Fruit fly (Drosophila melanogaster): ENCODE measurements around the gene CG13606.

The CG13606 gene

dm6 chr3R:24169362-24169761, 3.1 kb upstream of the CG13606 start, which contains the start of gene CG5510 (continued):
- TF ChIP-seq CG7745 (tag; optimal IDR thresholded peaks at IDR 0.05) (no peak), Atf3 (GFP tag; optimal IDR thresholded peaks at IDR 0.05) (peak; percentile 9), ssp (GFP tag; IDR thresholded peaks at IDR 0.05) (peak; percentile 24; the same call in 1 of the 2 replicates), CG15514 (GFP tag; optimal IDR thresholded peaks at IDR 0.05) (peak; percentile 88), HLH54F (GFP tag; optimal IDR thresholded peaks at IDR 0.05) (peak; percentile 58), CG31441 (GFP tag; IDR thresholded peaks at IDR 0.05) (peak; percentile 91), CG1792 (GFP tag; optimal IDR thresholded peaks at IDR 0.05) (peak; percentile 52), ATbp (GFP tag; optimal IDR thresholded peaks at IDR 0.05) (no peak), sim (GFP tag; IDR thresholded peaks at IDR 0.05) (no peak), CG7357 (GFP tag; IDR thresholded peaks at IDR 0.05) (0 out of 3 replicates have a peak, but pooled peaks have one; percentile 32), CG4617 (GFP tag; optimal IDR thresholded peaks at IDR 0.05; ENCODE audit: borderline replicate concordance) (peak; percentile 72), Gug (GFP tag; IDR thresholded peaks at IDR 0.05) (peak; percentile 64; the same call in 2 of the 4 replicates), Antp (GFP tag; optimal IDR thresholded peaks at IDR 0.05) (peak; percentile 65), CG9215 (GFP tag; IDR thresholded peaks at IDR 0.05) (peak; percentile 34; the same call in 1 of the 2 replicates), CG4328 (GFP tag; optimal IDR thresholded peaks at IDR 0.05) (no peak), CG3847 (GFP tag; IDR thresholded peaks at IDR 0.05) (peak; percentile 54), CG7987 (GFP tag; optimal IDR thresholded peaks at IDR 0.05) (peak; percentile 48), Ptx1 (GFP tag; IDR thresholded peaks at IDR 0.05) (peak; percentile 48; the same call in 1 of the 2 replicates), fu2 (GFP tag; optimal IDR thresholded peaks at IDR 0.05) (peak; percentile 24), Sry-δ (GFP tag; optimal IDR thresholded peaks at IDR 0.05) (peak; percentile 98), Lpt (GFP tag; optimal IDR thresholded peaks at IDR 0.05) (no peak), Fer1 (GFP tag; optimal IDR thresholded peaks at IDR 0.05) (peak; percentile 37), ap (GFP tag; IDR thresholded peaks at IDR 0.05) (peak; percentile 28; the same call in 1 of the 2 replicates), nmo (GFP tag; optimal IDR thresholded peaks at IDR 0.05) (peak; percentile 76), ind (GFP tag; optimal IDR thresholded peaks at IDR 0.05) (peak; percentile 27), CG11456 (GFP tag; IDR thresholded peaks at IDR 0.05) (peak; percentile 66; the same call in 2 of the 3 replicates), CG18011 (GFP tag; optimal IDR thresholded peaks at IDR 0.05) (no peak), CG9817 (tag; optimal IDR thresholded peaks at IDR 0.05) (peak; percentile 56), CG31224 (GFP tag; IDR thresholded peaks at IDR 0.05) (peak; percentile 26; the same call in 1 of the 2 replicates), Rfx (GFP tag; IDR thresholded peaks at IDR 0.05) (peak; percentile 81), toy (GFP tag; IDR thresholded peaks at IDR 0.05) (no peak), Hr51 (GFP tag; optimal IDR thresholded peaks at IDR 0.05) (peak in 1 of 2 experiments; percentile 56), CG10979 (tag; optimal IDR thresholded peaks at IDR 0.05) (peak; percentile 7), CG10267 (tag; optimal IDR thresholded peaks at IDR 0.05) (peak; percentile 59), Bteb2 (GFP tag; optimal IDR thresholded peaks at IDR 0.05) (peak; percentile 11), CG8388 (GFP tag; optimal IDR thresholded peaks at IDR 0.05) (peak; percentile 28), lola (GFP tag; optimal IDR thresholded peaks at IDR 0.05) (peak in 1 of 3 experiments; percentile 8), zfh1 (GFP tag; IDR thresholded peaks at IDR 0.05) (0 out of 3 replicates have a peak, but pooled peaks have one; percentile 42), chn (GFP tag; optimal IDR thresholded peaks at IDR 0.05) (peak; percentile 62), al (GFP tag; IDR thresholded peaks at IDR 0.05) (no peak), CG15601 (tag; optimal IDR thresholded peaks at IDR 0.05) (peak; percentile 97), chif (GFP tag; optimal IDR thresholded peaks at IDR 0.05) (peak; percentile 13 to 48), rib (GFP tag; IDR thresholded peaks at IDR 0.05) (peak; percentile 33; the same call in 1 of the 2 replicates), Mad (GFP tag; optimal IDR thresholded peaks at IDR 0.05) (peak; percentile 75), CG1529 (GFP tag; optimal IDR thresholded peaks at IDR 0.05) (no peak), repo (GFP tag; optimal IDR thresholded peaks at IDR 0.05) (peak; percentile 18), nerfin-2 (GFP tag; IDR thresholded peaks at IDR 0.05; ENCODE audit: partially characterized antibody) (peak; percentile 98), HLH3B (GFP tag; IDR thresholded peaks at IDR 0.05) (peak; percentile 47), CG8281 (tag; optimal IDR thresholded peaks at IDR 0.05) (no peak), CHES-1-like (GFP tag; optimal IDR thresholded peaks at IDR 0.05) (peak; percentile 70)

Data from whole organism, embryonic.